Worm (Caenorhabditis elegans) whole organism, midembryonic: ENCODE data around the gene fog-2.

Experiments
- T22C8.4 ChIP-seq: fragments of 200-800 bp; sonication (Bioruptor generic); IDR thresholded peaks from 2 replicates; pipeline ENCODE4 v1.3.6; 2022; ENCODE audit warnings: missing genetic modification characterization, missing compliant biosample characterization
- cog-1 ChIP-seq: sonication (generic microtip); optimal IDR thresholded peaks from 2 replicates; lab custom pipeline; 2016; ENCODE audit warnings: missing genetic modification characterization, missing compliant biosample characterization
- flt-1 ChIP-seq: fragments of 200-800 bp; sonication (Bioruptor generic); IDR thresholded peaks from 2 replicates; pipeline ENCODE4 v1.3.6; 2022; ENCODE audit warnings: missing genetic modification characterization, missing compliant biosample characterization
- klf-2 ChIP-seq: fragments of 200-800 bp; sonication (Bioruptor generic); conservative IDR thresholded peaks from 2 replicates; pipeline ENCODE4 v1.3.6; 2022; ENCODE audit warnings: missing genetic modification reagents, missing genetic modification characterization, missing compliant biosample characterization
- med-1 ChIP-seq: sonication (generic microtip); optimal IDR thresholded peaks from 2 replicates; lab custom pipeline; 2017; ENCODE audit warnings: missing genetic modification characterization, mild to moderate bottlenecking, missing compliant biosample characterization, antibody characterized with exemption, missing genetic modification reagents; ENCODE audit not compliant: insufficient read depth
- ref-1 ChIP-seq: fragments of 200-800 bp; sonication (Bioruptor generic); conservative IDR thresholded peaks from 2 replicates; pipeline ENCODE4 v1.3.6; 2022; ENCODE audit warnings: missing genetic modification reagents, missing genetic modification characterization, missing compliant biosample characterization
- tab-1 ChIP-seq: fragments of 200-800 bp; sonication (Bioruptor generic); IDR thresholded peaks from 2 replicates; pipeline ENCODE4 v1.3.6; 2022; ENCODE audit warnings: missing genetic modification characterization, missing compliant biosample characterization
- ztf-23 ChIP-seq: fragments of 200-800 bp; sonication (Bioruptor generic); IDR thresholded peaks from 2 replicates; pipeline ENCODE4 v1.3.6; 2022; ENCODE audit warnings: missing genetic modification reagents, missing genetic modification characterization, missing compliant biosample characterization
- ztf-29 ChIP-seq: fragments of 200-800 bp; sonication (Bioruptor generic); IDR thresholded peaks from 2 replicates; pipeline ENCODE4 v1.3.6; 2022; ENCODE audit warnings: missing genetic modification reagents, missing genetic modification characterization, missing compliant biosample characterization

Gene fog-2

ce11 chrV:20182311-20182710, 16.7 kb upstream of the fog-2 start:
- TF ChIP-seq ztf-23 (GFP tag; lab: Robert Waterston, UW) (no peak), med-1 (GFP tag; lab: Kevin White, UChicago) (no peak), ref-1 (GFP tag; lab: Robert Waterston, UW) (no peak), ztf-29 (GFP tag; lab: Robert Waterston, UW) (no peak), klf-2 (no peak), T22C8.4 (GFP tag; lab: Robert Waterston, UW) (no peak), cog-1 (tag; lab: Kevin White, UChicago) (no peak), flt-1 (no peak), tab-1 (GFP tag; lab: Robert Waterston, UW) (no peak)

- TF ChIP-seq med-1 (GFP tag; lab: Kevin White, UChicago): no peak
- no peak for TF ChIP-seq tab-1 (GFP tag; lab: Robert Waterston, UW)
- no peak for TF ChIP-seq flt-1
- no peak for TF ChIP-seq ztf-23 (GFP tag; lab: Robert Waterston, UW)
- TF ChIP-seq ztf-29 (GFP tag; lab: Robert Waterston, UW): no peak
- TF ChIP-seq klf-2: no peak
- TF ChIP-seq T22C8.4 (GFP tag; lab: Robert Waterston, UW): no peak
- no peak for TF ChIP-seq ref-1 (GFP tag; lab: Robert Waterston, UW)
- TF ChIP-seq cog-1 (tag; lab: Kevin White, UChicago): no peak
Observed at ce11 chrV:20186579-20186978, 12.5 kb upstream of the fog-2 start, which contains the start of gene srz-16. srz-16 (minus strand) TSS chrV:20186679.

ce11 chrV:20188790-20189189, 10.3 kb upstream of the fog-2 start, which contains the start of gene fbxa-116:
fbxa-116 (minus strand) TSS chrV:20188890.
- TF ChIP-seq ztf-29 (GFP tag; lab: Robert Waterston, UW): no peak
- TF ChIP-seq ztf-23 (GFP tag; lab: Robert Waterston, UW): no peak
- TF ChIP-seq T22C8.4 (GFP tag; lab: Robert Waterston, UW): no peak
- no peak for TF ChIP-seq ref-1 (GFP tag; lab: Robert Waterston, UW)

- TF ChIP-seq T22C8.4 (GFP tag; lab: Robert Waterston, UW): no peak
- TF ChIP-seq tab-1 (GFP tag; lab: Robert Waterston, UW): no peak
- no peak for TF ChIP-seq ztf-23 (GFP tag; lab: Robert Waterston, UW)
- no peak for TF ChIP-seq cog-1 (tag; lab: Kevin White, UChicago)
- no peak for TF ChIP-seq ref-1 (GFP tag; lab: Robert Waterston, UW)
- TF ChIP-seq ztf-29 (GFP tag; lab: Robert Waterston, UW): no peak
Observed at ce11 chrV:20192102-20192880, 6.8 kb upstream of the fog-2 start, which contains the start of the genes fbxa-115 and Y113G7B.27. fbxa-115 (minus strand) TSS chrV:20192152. Y113G7B.27 (plus strand) TSS chrV:20192830.

ce11 chrV:20195451-20196036, 3.5 kb upstream of the fog-2 start, which contains the start of the genes srh-217 and Y113G7B.28:
srh-217 (minus strand) TSS chrV:20195551.
Y113G7B.28 (plus strand) TSS chrV:20195986.
- TF ChIP-seq T22C8.4 (GFP tag; lab: Robert Waterston, UW) (no peak), ztf-29 (GFP tag; lab: Robert Waterston, UW) (no peak), flt-1 (no peak), med-1 (GFP tag; lab: Kevin White, UChicago) (no peak), ztf-23 (GFP tag; lab: Robert Waterston, UW) (no peak), ref-1 (GFP tag; lab: Robert Waterston, UW) (no peak), tab-1 (GFP tag; lab: Robert Waterston, UW) (no peak), klf-2 (no peak), cog-1 (tag; lab: Kevin White, UChicago) (no peak)

- TF ChIP-seq ref-1 (GFP tag; lab: Robert Waterston, UW): no peak
- no peak for TF ChIP-seq ztf-23 (GFP tag; lab: Robert Waterston, UW)
- TF ChIP-seq T22C8.4 (GFP tag; lab: Robert Waterston, UW): no peak
- no peak for TF ChIP-seq klf-2
- TF ChIP-seq cog-1 (tag; lab: Kevin White, UChicago): no peak
- TF ChIP-seq flt-1: no peak
- TF ChIP-seq ztf-29 (GFP tag; lab: Robert Waterston, UW): no peak
- TF ChIP-seq tab-1 (GFP tag; lab: Robert Waterston, UW): no peak
- no peak for TF ChIP-seq med-1 (GFP tag; lab: Kevin White, UChicago)
Observed at ce11 chrV:20196671-20197070, 2.4 kb upstream of the fog-2 start, which contains the start of gene ftr-1. ftr-1 (plus strand) TSS chrV:20196971.

ce11 chrV:20199658-20200057, 604 bp downstream of the fog-2 start:
- no peak for TF ChIP-seq med-1 (GFP tag; lab: Kevin White, UChicago)
- no peak for TF ChIP-seq cog-1 (tag; lab: Kevin White, UChicago)
- no peak for TF ChIP-seq ztf-29 (GFP tag; lab: Robert Waterston, UW)
- no peak for TF ChIP-seq flt-1
- no peak for TF ChIP-seq ztf-23 (GFP tag; lab: Robert Waterston, UW)
- no peak for TF ChIP-seq T22C8.4 (GFP tag; lab: Robert Waterston, UW)
- no peak for TF ChIP-seq klf-2
- no peak for TF ChIP-seq ref-1 (GFP tag; lab: Robert Waterston, UW)
- no peak for TF ChIP-seq tab-1 (GFP tag; lab: Robert Waterston, UW)

ce11 chrV:20201316-20201715, 2.3 kb downstream of the fog-2 start, which contains the start of gene fbxa-114:
fbxa-114 (plus strand) TSS chrV:20201616.
- TF ChIP-seq T22C8.4 (GFP tag; lab: Robert Waterston, UW) (no peak), ztf-29 (GFP tag; lab: Robert Waterston, UW) (no peak), med-1 (GFP tag; lab: Kevin White, UChicago) (no peak), tab-1 (GFP tag; lab: Robert Waterston, UW) (no peak), ref-1 (GFP tag; lab: Robert Waterston, UW) (no peak), klf-2 (no peak), ztf-23 (GFP tag; lab: Robert Waterston, UW) (no peak), cog-1 (tag; lab: Kevin White, UChicago) (no peak), flt-1 (no peak)
